Worm (Caenorhabditis elegans): ENCODE results near the gene C01G6.2.

DNA sequence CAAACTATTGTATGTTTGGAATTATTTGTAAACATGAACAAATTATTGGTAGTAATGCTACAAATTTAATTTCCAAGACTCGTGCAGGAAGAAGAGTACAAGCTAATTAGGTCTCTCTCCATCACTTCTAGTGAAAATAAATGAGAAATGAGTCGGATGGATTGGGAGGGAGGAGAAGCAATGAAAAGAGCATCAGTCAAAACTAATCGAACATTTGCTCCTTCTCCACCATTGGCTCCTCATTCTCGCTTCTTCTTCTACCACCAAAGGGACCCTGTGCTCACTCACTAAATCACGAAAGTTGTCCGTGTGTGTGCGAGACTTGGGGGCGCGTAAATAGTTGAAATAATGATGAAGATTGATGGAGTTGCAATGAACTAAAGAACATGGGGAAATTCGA lies 40.0 kb downstream of the C01G6.2 start:
- no peak for TF ChIP-seq pes-1 (GFP tag; IDR thresholded peaks at IDR 0.05)
- TF ChIP-seq hnd-1 (tag; optimal IDR thresholded peaks at IDR 0.05), result no peak
